Worm (Caenorhabditis elegans) whole organism, L3 larva: Measurements from ENCODE around the gene clc-6.

Source experiments
- R02D3.7 ChIP-seq: fragments of 150-350 bp; optimal IDR thresholded peaks from 2 replicates; lab custom pipeline; 2014; ENCODE audit warnings: missing biosample characterization, missing genetic modification characterization
- ZK546.5 ChIP-seq: sonication (generic microtip); optimal IDR thresholded peaks from 2 replicates; lab custom pipeline; 2017; ENCODE audit warnings: missing biosample characterization, missing genetic modification characterization
- ama-1 ChIP-seq: fragments of 150-350 bp; optimal IDR thresholded peaks from 2 replicates; lab custom pipeline; 2018
- ceh-16 ChIP-seq: sonication (generic microtip); optimal IDR thresholded peaks from 2 replicates; lab custom pipeline; 2017; ENCODE audit warnings: missing biosample characterization, missing genetic modification characterization
- ceh-28 ChIP-seq: fragments of 150-350 bp; optimal IDR thresholded peaks from 2 replicates; lab custom pipeline; 2014; ENCODE audit warnings: missing biosample characterization, missing genetic modification reagents, missing genetic modification characterization
- egl-27 ChIP-seq: sonication (generic microtip); optimal IDR thresholded peaks from 4 replicates; lab custom pipeline; 2017; ENCODE audit warnings: missing biosample characterization, missing genetic modification reagents, missing genetic modification characterization
- egl-5 ChIP-seq: fragments of 150-350 bp; optimal IDR thresholded peaks from 2 replicates; lab custom pipeline; 2017; ENCODE audit warnings: missing biosample characterization, missing genetic modification reagents, missing genetic modification characterization, inconsistent platforms
- elt-1 ChIP-seq: fragments of 150-350 bp; optimal IDR thresholded peaks from 2 replicates; lab custom pipeline; 2014; ENCODE audit warnings: missing biosample characterization, missing genetic modification characterization
- elt-2 ChIP-seq: sonication (generic microtip); optimal IDR thresholded peaks from 2 replicates; lab custom pipeline; 2016; ENCODE audit warnings: missing genetic modification reagents, mild to moderate bottlenecking, missing genetic modification characterization, missing compliant biosample characterization
- hmg-11 ChIP-seq: sonication (generic microtip); optimal IDR thresholded peaks from 2 replicates; lab custom pipeline; 2016; ENCODE audit warnings: missing genetic modification characterization, missing compliant biosample characterization
- jun-1 ChIP-seq: fragments of 150-350 bp; optimal IDR thresholded peaks from 2 replicates; lab custom pipeline; 2014; ENCODE audit warnings: missing biosample characterization, missing genetic modification reagents, missing genetic modification characterization
- lin-39 ChIP-seq: fragments of 150-350 bp; optimal IDR thresholded peaks from 2 replicates; lab custom pipeline; 2018; ENCODE audit warnings: missing biosample characterization, missing genetic modification reagents, missing genetic modification characterization
- lsy-12 ChIP-seq: sonication (generic microtip); optimal IDR thresholded peaks from 2 replicates; lab custom pipeline; 2016; ENCODE audit warnings: mild to moderate bottlenecking, missing genetic modification characterization, missing compliant biosample characterization
- mml-1 ChIP-seq: fragments of 150-350 bp; sonication (generic microtip); optimal IDR thresholded peaks from 3 replicates; lab custom pipeline; 2014; ENCODE audit warnings: missing biosample characterization, missing genetic modification characterization
- nfya-1 ChIP-seq: sonication (generic microtip); optimal IDR thresholded peaks from 2 replicates; lab custom pipeline; 2017; ENCODE audit warnings: missing genetic modification characterization, mild to moderate bottlenecking, missing compliant biosample characterization, antibody characterized with exemption, moderate library complexity; ENCODE audit not compliant: insufficient read depth
- nhr-11 ChIP-seq: fragments of 150-350 bp; optimal IDR thresholded peaks from 2 replicates; lab custom pipeline; 2014; ENCODE audit warnings: missing biosample characterization, missing genetic modification characterization
- nhr-12 ChIP-seq: fragments of 150-350 bp; optimal IDR thresholded peaks from 2 replicates; lab custom pipeline; 2014; ENCODE audit warnings: missing biosample characterization, missing genetic modification characterization
- nhr-23 ChIP-seq: fragments of 150-350 bp; optimal IDR thresholded peaks from 2 replicates; lab custom pipeline; 2014; ENCODE audit warnings: missing biosample characterization, missing genetic modification reagents, missing genetic modification characterization
- nhr-237 ChIP-seq: fragments of 150-350 bp; optimal IDR thresholded peaks from 2 replicates; lab custom pipeline; 2014; ENCODE audit warnings: missing biosample characterization, missing genetic modification characterization
- nhr-25 ChIP-seq: sonication (generic microtip); optimal IDR thresholded peaks from 2 replicates; lab custom pipeline; 2017; ENCODE audit warnings: missing biosample characterization, missing genetic modification characterization
- nhr-43 ChIP-seq: sonication (generic microtip); optimal IDR thresholded peaks from 2 replicates; lab custom pipeline; 2016; ENCODE audit warnings: mild to moderate bottlenecking, missing genetic modification characterization, missing compliant biosample characterization; ENCODE audit not compliant: poor library complexity, severe bottlenecking
- nhr-67 ChIP-seq: fragments of 150-350 bp; optimal IDR thresholded peaks from 2 replicates; lab custom pipeline; 2014; ENCODE audit warnings: missing biosample characterization, missing genetic modification characterization
- nhr-76 ChIP-seq: fragments of 150-350 bp; sonication (generic microtip); optimal IDR thresholded peaks from 5 replicates; lab custom pipeline; 2014; ENCODE audit warnings: missing biosample characterization, missing genetic modification characterization
- nhr-77 ChIP-seq: fragments of 150-350 bp; optimal IDR thresholded peaks from 2 replicates; lab custom pipeline; 2014; ENCODE audit warnings: missing biosample characterization, missing genetic modification characterization
- pha-4 ChIP-seq: fragments of 150-350 bp; optimal IDR thresholded peaks from 2 replicates; lab custom pipeline; 2014; ENCODE audit warnings: missing biosample characterization, missing genetic modification reagents, missing genetic modification characterization
- pqm-1 ChIP-seq: fragments of 150-350 bp; optimal IDR thresholded peaks from 2 replicates; lab custom pipeline; 2017; ENCODE audit warnings: missing biosample characterization, missing genetic modification characterization, inconsistent platforms
- skn-1 ChIP-seq: fragments of 150-350 bp; optimal IDR thresholded peaks from 2 replicates; lab custom pipeline; 2014; ENCODE audit warnings: missing biosample characterization, missing genetic modification characterization
- snpc-4 ChIP-seq: fragments of 150-350 bp; optimal IDR thresholded peaks from 2 replicates; lab custom pipeline; 2014; ENCODE audit warnings: missing biosample characterization, missing genetic modification characterization
- unc-39 ChIP-seq: sonication (generic microtip); optimal IDR thresholded peaks from 4 replicates; lab custom pipeline; 2017; ENCODE audit warnings: missing biosample characterization, missing genetic modification characterization
- zag-1 ChIP-seq: fragments of 150-350 bp; optimal IDR thresholded peaks from 2 replicates; lab custom pipeline; 2014; ENCODE audit warnings: missing biosample characterization, missing genetic modification characterization
- ztf-4 ChIP-seq: fragments of 150-350 bp; optimal IDR thresholded peaks from 2 replicates; lab custom pipeline; 2014; ENCODE audit warnings: missing biosample characterization, missing genetic modification characterization

Gene clc-6

DNA sequence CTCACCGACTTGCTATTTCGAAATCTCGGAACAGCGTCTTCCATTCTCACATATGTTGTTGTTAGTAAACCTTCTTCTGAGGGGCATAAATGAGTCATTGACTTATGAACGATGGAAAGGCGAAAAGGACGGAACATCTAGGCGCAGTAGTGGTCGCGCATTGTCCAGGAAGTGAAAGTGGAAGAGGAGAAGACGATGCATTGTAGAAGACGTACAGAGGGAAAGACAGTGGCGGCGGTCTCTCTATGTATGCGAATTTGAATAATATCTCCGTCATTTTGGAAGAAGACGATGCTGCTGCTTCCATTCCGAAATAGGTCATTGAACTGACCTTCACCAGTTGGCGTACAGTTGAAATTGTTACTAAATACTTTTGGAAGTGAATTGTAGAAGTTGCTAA is 2.1 kb upstream of the clc-6 start:
- no peak for TF ChIP-seq nhr-12
- TF ChIP-seq ztf-4 (tag; lab: Kevin White, UChicago), result no peak
- no peak for TF ChIP-seq nhr-237
- no peak for TF ChIP-seq nhr-67 (tag; lab: Kevin White, UChicago)
- TF ChIP-seq pha-4 (tag; lab: Kevin White, UChicago), result no peak
- no peak for TF ChIP-seq lin-39 (tag; lab: Kevin White, UChicago)
- TF ChIP-seq ZK546.5, result no peak
- TF ChIP-seq lsy-12, result no peak
- TF ChIP-seq nhr-25, result peak; percentile 50
- TF ChIP-seq nhr-23, result peak; percentile 23
- TF ChIP-seq nfya-1, result no peak
- no peak for TF ChIP-seq elt-1 (tag; lab: Kevin White, UChicago)
- TF ChIP-seq unc-39 (tag; lab: Kevin White, UChicago), result no peak
- TF ChIP-seq zag-1 (tag; lab: Kevin White, UChicago), result no peak
- TF ChIP-seq R02D3.7 (tag; lab: Kevin White, UChicago), result no peak

- peak; percentile 56 for TF ChIP-seq nhr-25
- TF ChIP-seq ceh-16 (tag; lab: Kevin White, UChicago), result no peak
- no peak for TF ChIP-seq jun-1
- TF ChIP-seq mml-1 (tag; lab: Kevin White, UChicago), result no peak
- TF ChIP-seq nhr-43 (tag; lab: Kevin White, UChicago), result peak; percentile 12
- TF ChIP-seq nhr-23, result peak; percentile 22
Measured at ce11 chrV:11196631-11197258, 736 bp upstream of the clc-6 start.

ce11 chrV:11190983-11191382 is 5.0 kb downstream of the clc-6 start, which contains the start of gene lgc-49:
lgc-49 (plus strand) TSS chrV:11191283.
- no peak for TF ChIP-seq skn-1 (tag; lab: Kevin White, UChicago)
- no peak for TF ChIP-seq nhr-12
- TF ChIP-seq nfya-1, result no peak
- TF ChIP-seq elt-2 (tag; lab: Kevin White, UChicago), result no peak
- TF ChIP-seq R02D3.7 (tag; lab: Kevin White, UChicago), result no peak
- TF ChIP-seq egl-27, result no peak
- no peak for TF ChIP-seq hmg-11 (tag; lab: Kevin White, UChicago)
- no peak for TF ChIP-seq nhr-67 (tag; lab: Kevin White, UChicago)
- TF ChIP-seq nhr-11 (tag; lab: Kevin White, UChicago), result no peak
- TF ChIP-seq, all 47 proteins: peak for 0

DNA sequence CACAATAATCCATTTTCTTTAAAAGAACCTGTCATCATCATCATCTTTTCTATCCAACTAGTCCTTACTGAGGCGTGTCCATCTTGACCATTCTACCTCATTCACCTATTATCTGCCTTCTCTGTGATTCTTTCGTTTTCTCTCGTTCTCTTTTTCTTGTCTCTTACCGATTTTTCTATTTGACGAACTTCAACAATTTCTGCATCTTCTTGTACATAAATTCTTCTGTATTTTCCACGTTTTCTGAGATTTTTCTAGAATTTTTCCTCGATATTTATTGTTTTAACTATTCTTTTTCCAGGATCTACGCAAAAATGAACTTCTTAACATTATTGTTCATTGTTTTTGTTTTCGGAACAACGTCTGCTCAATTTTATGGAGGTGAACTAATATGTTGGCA is 13.1 kb downstream of the clc-6 start, which contains the start of gene cnc-10:
cnc-10 (plus strand) TSS at position 301 of the 400 bp plus-strand sequence.
- no peak for TF ChIP-seq unc-39 (tag; lab: Kevin White, UChicago)
- no peak for TF ChIP-seq nhr-25
- TF ChIP-seq ceh-16 (tag; lab: Kevin White, UChicago), result no peak
- TF ChIP-seq nhr-76 (tag; lab: Kevin White, UChicago), result no peak
- TF ChIP-seq nhr-12, result no peak
- TF ChIP-seq nhr-67 (tag; lab: Kevin White, UChicago), result no peak
- TF ChIP-seq egl-27, result no peak
- TF ChIP-seq ama-1 (lab: Kevin White, UChicago), result no peak
- no peak for TF ChIP-seq nfya-1
- TF ChIP-seq lin-39 (tag; lab: Kevin White, UChicago), result no peak
- TF ChIP-seq ZK546.5, result no peak
- no peak for TF ChIP-seq R02D3.7 (tag; lab: Kevin White, UChicago)
- TF ChIP-seq, all 47 proteins: peak for 0

ce11 chrV:11180951-11181350 is 15.1 kb downstream of the clc-6 start:
- TF ChIP-seq ceh-28 (tag; lab: Kevin White, UChicago) (no peak), R02D3.7 (tag; lab: Kevin White, UChicago) (no peak), egl-5 (tag; lab: Kevin White, UChicago) (no peak)

ce11 chrV:11177577-11177976 is 18.4 kb downstream of the clc-6 start, which contains the start of gene gpa-1:
gpa-1 (minus strand) TSS chrV:11177677.
- TF ChIP-seq lin-39 (tag; lab: Kevin White, UChicago), result no peak

ce11 chrV:11176693-11177304 is 19.2 kb downstream of the clc-6 start:
- peak; percentile 38 for TF ChIP-seq nhr-77
- peak; percentile 76 for TF ChIP-seq elt-2 (tag; lab: Kevin White, UChicago)
- peak; percentile 61 for TF ChIP-seq nhr-43 (tag; lab: Kevin White, UChicago)
- peak; percentile 65 for TF ChIP-seq pqm-1 (tag; lab: Kevin White, UChicago)
- peak; percentile 47 for TF ChIP-seq ama-1 (lab: Kevin White, UChicago)
- peak; percentile 5 for TF ChIP-seq R02D3.7 (tag; lab: Kevin White, UChicago)
- TF ChIP-seq snpc-4 (tag; lab: Kevin White, UChicago), result peak; percentile 97
- peak; percentile 14 for TF ChIP-seq nfya-1
